Worm (Caenorhabditis elegans) whole organism, L4/young adult: ENCODE data around the gene ilcr-2.

Experiments used
- W03F9.2 ChIP-seq: fragments of 150-350 bp; optimal IDR thresholded peaks from 2 replicates; lab custom pipeline; 2014; ENCODE audit warnings: missing biosample characterization, missing genetic modification characterization
- dao-5 ChIP-seq: sonication (generic microtip); optimal IDR thresholded peaks from 2 replicates; lab custom pipeline; 2016; ENCODE audit warnings: missing genotype, missing genetic modification characterization, moderate library complexity, missing compliant biosample characterization
- him-1 ChIP-seq: sonication (generic microtip); optimal IDR thresholded peaks from 2 replicates; lab custom pipeline; 2016; ENCODE audit warnings: missing genotype, missing genetic modification reagents, missing genetic modification characterization, missing compliant biosample characterization

The ilcr-2 gene

ce11 chrII:5521411-5521810, 46.4 kb downstream of the ilcr-2 start, which contains the start of gene ZK177.12:
Gene ZK177.12 (plus strand): TSS chrII:5521711.
- TF ChIP-seq him-1 (tag; lab: Kevin White, UChicago) (no peak), W03F9.2 (tag; lab: Kevin White, UChicago) (no peak), dao-5 (tag; lab: Kevin White, UChicago) (no peak)

ce11 chrII:5522637-5523036, 47.6 kb downstream of the ilcr-2 start, which contains the start of gene ZK177.11:
Gene ZK177.11 (plus strand): TSS chrII:5522937.
- no peak for TF ChIP-seq dao-5 (tag; lab: Kevin White, UChicago)
- no peak for TF ChIP-seq him-1 (tag; lab: Kevin White, UChicago)
- TF ChIP-seq W03F9.2 (tag; lab: Kevin White, UChicago) = no peak

ce11 chrII:5525297-5525696, 50.3 kb downstream of the ilcr-2 start, which contains the start of gene tbx-35:
Gene tbx-35 (minus strand): TSS chrII:5525397.
- TF ChIP-seq him-1 (tag; lab: Kevin White, UChicago) (no peak), dao-5 (tag; lab: Kevin White, UChicago) (no peak), W03F9.2 (tag; lab: Kevin White, UChicago) (no peak)

ce11 chrII:5527841-5528240, 52.8 kb downstream of the ilcr-2 start, which contains the start of gene ZK177.1:
Gene ZK177.1 (plus strand): TSS chrII:5528141.
- TF ChIP-seq dao-5 (tag; lab: Kevin White, UChicago) = no peak
- no peak for TF ChIP-seq him-1 (tag; lab: Kevin White, UChicago)
- no peak for TF ChIP-seq W03F9.2 (tag; lab: Kevin White, UChicago)
